Fruit fly (Drosophila melanogaster): ENCODE measurements around the gene CG4281.

- no peak for TF ChIP-seq N (GFP tag; optimal IDR thresholded peaks at IDR 0.05)
- no peak for TF ChIP-seq HLH106 (tag; optimal IDR thresholded peaks at IDR 0.05)
- TF ChIP-seq h (GFP tag; optimal IDR thresholded peaks at IDR 0.05), result peak; percentile 18
- no peak for TF ChIP-seq Myc (optimal IDR thresholded peaks at IDR 0.05)
- TF ChIP-seq CG32264 (GFP tag; optimal IDR thresholded peaks at IDR 0.05), result no peak
- no peak for TF ChIP-seq OdsH (GFP tag; optimal IDR thresholded peaks at IDR 0.05)
- no peak for TF ChIP-seq Hr78 (GFP tag; optimal IDR thresholded peaks at IDR 0.05)
- no peak for TF ChIP-seq brk (GFP tag; optimal IDR thresholded peaks at IDR 0.05)
- TF ChIP-seq fru (GFP tag; optimal IDR thresholded peaks at IDR 0.05), result peak; percentile 12
- TF ChIP-seq Dfd (GFP tag; optimal IDR thresholded peaks at IDR 0.05), result no peak
- no peak for TF ChIP-seq psq (GFP tag; optimal IDR thresholded peaks at IDR 0.05)
- TF ChIP-seq sv (GFP tag; optimal IDR thresholded peaks at IDR 0.05), result no peak
- no peak for TF ChIP-seq pan (optimal IDR thresholded peaks at IDR 0.05)
Observed at dm6 chrX:2073325-2073724, 8.4 kb upstream of the CG4281 start, which contains the start of gene CG4199.
